Worm (Caenorhabditis elegans) whole organism, young adult: Measurements from ENCODE around the gene hsp-12.3.

ENCODE experiments used
- B0019.2 ChIP-seq: fragments of 200-800 bp; sonication (Bioruptor generic); conservative IDR thresholded peaks from 2 replicates; pipeline ENCODE4 v1.3.6; 2022; ENCODE audit warnings: missing genetic modification reagents, missing genetic modification characterization, missing compliant biosample characterization
- F57C9.4 ChIP-seq: sonication (generic microtip); optimal IDR thresholded peaks from 2 replicates; lab custom pipeline; 2017; ENCODE audit warnings: mild to moderate bottlenecking, missing genetic modification characterization, missing compliant biosample characterization
- Y53F4B.3 ChIP-seq: fragments of 200-800 bp; sonication (Bioruptor generic); IDR thresholded peaks from 2 replicates; pipeline ENCODE4 v1.3.6; 2022; ENCODE audit warnings: missing genetic modification reagents, missing genetic modification characterization, missing compliant biosample characterization
- Y95B8A.8 ChIP-seq: fragments of 200-800 bp; sonication (Bioruptor generic); IDR thresholded peaks from 2 replicates; pipeline ENCODE4 v1.3.6; 2022; ENCODE audit warnings: missing genetic modification reagents, missing genetic modification characterization, missing compliant biosample characterization
- aptf-2 ChIP-seq: fragments of 200-800 bp; sonication (Bioruptor generic); conservative IDR thresholded peaks from 2 replicates; pipeline ENCODE4 v1.3.6; 2022; ENCODE audit warnings: missing genetic modification reagents, missing genetic modification characterization, missing compliant biosample characterization
- ceh-100 ChIP-seq: fragments of 200-800 bp; sonication (Bioruptor generic); IDR thresholded peaks from 2 replicates; pipeline ENCODE4 v1.3.6; 2022; ENCODE audit warnings: missing genetic modification reagents, missing genetic modification characterization, missing compliant biosample characterization
- die-1 ChIP-seq: sonication (generic microtip); optimal IDR thresholded peaks from 2 replicates; lab custom pipeline; 2016; ENCODE audit warnings: missing genotype, mild to moderate bottlenecking, missing genetic modification characterization, missing compliant biosample characterization
- let-526 ChIP-seq: fragments of 200-800 bp; sonication (Bioruptor generic); IDR thresholded peaks from 2 replicates; pipeline ENCODE4 v1.3.6; 2022; ENCODE audit warnings: missing genetic modification reagents, missing genetic modification characterization, missing compliant biosample characterization
- madf-3 ChIP-seq: fragments of 200-800 bp; sonication (Bioruptor generic); IDR thresholded peaks from 2 replicates; pipeline ENCODE4 v1.3.6; 2022; ENCODE audit warnings: missing genetic modification reagents, missing genetic modification characterization, missing compliant biosample characterization
- mcd-1 ChIP-seq: fragments of 200-800 bp; sonication (Bioruptor generic); IDR thresholded peaks from 2 replicates; pipeline ENCODE4 v1.3.6; 2022; ENCODE audit warnings: missing genetic modification reagents, missing genetic modification characterization, missing compliant biosample characterization
- mes-4 ChIP-seq: sonication (generic microtip); optimal IDR thresholded peaks from 2 replicates; lab custom pipeline; 2016; ENCODE audit warnings: missing genotype, missing genetic modification characterization, missing compliant biosample characterization
- pha-4 ChIP-seq: fragments of 150-350 bp; sonication (generic microtip); optimal IDR thresholded peaks from 2 replicates; lab custom pipeline; 2014; ENCODE audit warnings: missing biosample characterization, missing genetic modification reagents, missing genetic modification characterization
- rpc-1 ChIP-seq, 2 experiments: fragments of 150-350 bp in 1 of 2; sonication (generic microtip) in 1 of 2; optimal IDR thresholded peaks; 2 replicates each; lab custom pipeline; 2014 to 2018; ENCODE audit warnings: missing biosample characterization in 1 of 2, missing genetic modification characterization in 1 of 2, missing genetic modification reagents in 1 of 2, missing genotype in 1 of 2
- tbx-9 ChIP-seq: sonication (generic microtip); optimal IDR thresholded peaks from 2 replicates; lab custom pipeline; 2016; ENCODE audit warnings: borderline replicate concordance, missing genetic modification characterization, inconsistent platforms, missing compliant biosample characterization
- ztf-22 ChIP-seq: fragments of 200-800 bp; sonication (Bioruptor generic); optimal IDR thresholded peaks from 2 replicates; lab custom pipeline; 2018; ENCODE audit warnings: mild to moderate bottlenecking, missing genetic modification characterization, moderate library complexity, missing compliant biosample characterization
- ztf-6 ChIP-seq: fragments of 200-800 bp; sonication (Bioruptor generic); IDR thresholded peaks from 2 replicates; pipeline ENCODE4 v1.3.6; 2022; ENCODE audit warnings: missing genetic modification reagents, missing genetic modification characterization, missing compliant biosample characterization

hsp-12.3 gene

ce11 chrIV:9396118-9396517 is 49.2 kb downstream of the hsp-12.3 start, which contains the start of gene col-121:
Gene col-121, minus strand, starts transcription at chrIV:9396218.
- TF ChIP-seq let-526 (GFP tag; lab: Robert Waterston, UW) = no peak
- no peak for TF ChIP-seq rpc-1 (optimal IDR thresholded peaks at IDR 0.05; lab: Kevin White, UChicago)
- TF ChIP-seq rpc-1 (tag; optimal IDR thresholded peaks at IDR 0.05; lab: Kevin White, UChicago) = no peak
- TF ChIP-seq mcd-1 = no peak
- no peak for TF ChIP-seq Y53F4B.3 (GFP tag; lab: Robert Waterston, UW)
- no peak for TF ChIP-seq tbx-9 (tag; lab: Kevin White, UChicago)
- no peak for TF ChIP-seq ztf-6
- TF ChIP-seq ceh-100 (GFP tag; lab: Robert Waterston, UW) = no peak
- no peak for TF ChIP-seq ztf-22 (GFP tag; lab: Kevin White, UChicago)
- TF ChIP-seq F57C9.4 (tag; lab: Kevin White, UChicago) = no peak
- TF ChIP-seq die-1 = no peak
- no peak for TF ChIP-seq B0019.2
- TF ChIP-seq mes-4 = no peak
- TF ChIP-seq madf-3 (GFP tag; lab: Robert Waterston, UW) = no peak
- TF ChIP-seq aptf-2 (GFP tag; lab: Robert Waterston, UW) = no peak
- TF ChIP-seq pha-4 (tag; lab: Kevin White, UChicago) = no peak
- TF ChIP-seq Y95B8A.8 = no peak
